Worm (Caenorhabditis elegans) whole organism, young adult: ENCODE results near the gene tut-2.

Source experiments
- B0019.2 ChIP-seq: fragments of 200-800 bp; sonication (Bioruptor generic); conservative IDR thresholded peaks from 2 replicates; pipeline ENCODE4 v1.3.6; 2022; ENCODE audit warnings: missing genetic modification reagents, missing genetic modification characterization, missing compliant biosample characterization
- D2030.7 ChIP-seq: fragments of 200-800 bp; sonication (Bioruptor generic); IDR thresholded peaks from 2 replicates; pipeline ENCODE4 v1.3.6; 2022; ENCODE audit warnings: missing genetic modification reagents, missing genetic modification characterization, missing compliant biosample characterization
- lin-26 ChIP-seq: fragments of 200-800 bp; sonication (Bioruptor generic); IDR thresholded peaks from 2 replicates; pipeline ENCODE4 v1.3.6; 2022; ENCODE audit warnings: missing genetic modification reagents, missing genetic modification characterization, missing compliant biosample characterization

ce11 chrV:10708346-10708745 is 50.3 kb downstream of the tut-2 start:
- TF ChIP-seq D2030.7 (GFP tag; lab: Robert Waterston, UW) (no peak), B0019.2 (GFP tag; lab: Robert Waterston, UW) (no peak), lin-26 (GFP tag; lab: Robert Waterston, UW) (no peak)
